Worm (Caenorhabditis elegans) whole organism, L3 larva: ENCODE results near the gene srab-10.
A peak's percentile ranks its signal among the peaks of the same experiment; 100 is the strongest.

Experiments used
- R02D3.7 ChIP-seq: fragments of 150-350 bp; optimal IDR thresholded peaks from 2 replicates; lab custom pipeline; 2014; ENCODE audit warnings: missing biosample characterization, missing genetic modification characterization
- aly-2 ChIP-seq: fragments of 150-350 bp; optimal IDR thresholded peaks from 2 replicates; lab custom pipeline; 2014; ENCODE audit warnings: missing biosample characterization, missing genetic modification characterization
- ama-1 ChIP-seq: fragments of 150-350 bp; optimal IDR thresholded peaks from 2 replicates; lab custom pipeline; 2018
- ceh-16 ChIP-seq: sonication (generic microtip); optimal IDR thresholded peaks from 2 replicates; lab custom pipeline; 2017; ENCODE audit warnings: missing biosample characterization, missing genetic modification characterization
- ceh-28 ChIP-seq: fragments of 150-350 bp; optimal IDR thresholded peaks from 2 replicates; lab custom pipeline; 2014; ENCODE audit warnings: missing biosample characterization, missing genetic modification reagents, missing genetic modification characterization
- ceh-9 ChIP-seq: sonication (generic microtip); optimal IDR thresholded peaks from 2 replicates; lab custom pipeline; 2018; ENCODE audit warnings: missing biosample characterization, missing genetic modification characterization
- daf-12 ChIP-seq: fragments of 150-350 bp; optimal IDR thresholded peaks from 2 replicates; lab custom pipeline; 2014; ENCODE audit warnings: missing biosample characterization, missing genetic modification reagents, missing genetic modification characterization
- egl-27 ChIP-seq: sonication (generic microtip); optimal IDR thresholded peaks from 4 replicates; lab custom pipeline; 2017; ENCODE audit warnings: missing biosample characterization, missing genetic modification reagents, missing genetic modification characterization
- egl-5 ChIP-seq: fragments of 150-350 bp; optimal IDR thresholded peaks from 2 replicates; lab custom pipeline; 2017; ENCODE audit warnings: missing biosample characterization, missing genetic modification reagents, missing genetic modification characterization, inconsistent platforms
- elt-1 ChIP-seq: fragments of 150-350 bp; optimal IDR thresholded peaks from 2 replicates; lab custom pipeline; 2014; ENCODE audit warnings: missing biosample characterization, missing genetic modification characterization
- elt-2 ChIP-seq: sonication (generic microtip); optimal IDR thresholded peaks from 2 replicates; lab custom pipeline; 2016; ENCODE audit warnings: missing genetic modification reagents, mild to moderate bottlenecking, missing genetic modification characterization, missing compliant biosample characterization
- fkh-10 ChIP-seq: sonication (generic microtip); optimal IDR thresholded peaks from 2 replicates; lab custom pipeline; 2017; ENCODE audit warnings: missing biosample characterization, missing genetic modification reagents, missing genetic modification characterization
- fkh-2 ChIP-seq: fragments of 150-350 bp; optimal IDR thresholded peaks from 2 replicates; lab custom pipeline; 2014; ENCODE audit warnings: missing biosample characterization, missing genetic modification reagents, missing genetic modification characterization
- fos-1 ChIP-seq: fragments of 150-350 bp; optimal IDR thresholded peaks from 2 replicates; lab custom pipeline; 2014; ENCODE audit warnings: missing biosample characterization, missing genetic modification characterization
- jun-1 ChIP-seq: fragments of 150-350 bp; optimal IDR thresholded peaks from 2 replicates; lab custom pipeline; 2014; ENCODE audit warnings: missing biosample characterization, missing genetic modification reagents, missing genetic modification characterization
- lin-39 ChIP-seq: fragments of 150-350 bp; optimal IDR thresholded peaks from 2 replicates; lab custom pipeline; 2018; ENCODE audit warnings: missing biosample characterization, missing genetic modification reagents, missing genetic modification characterization
- lsy-12 ChIP-seq: sonication (generic microtip); optimal IDR thresholded peaks from 2 replicates; lab custom pipeline; 2016; ENCODE audit warnings: mild to moderate bottlenecking, missing genetic modification characterization, missing compliant biosample characterization
- mdl-1 ChIP-seq: fragments of 150-350 bp; optimal IDR thresholded peaks from 2 replicates; lab custom pipeline; 2014; ENCODE audit warnings: missing biosample characterization, missing genetic modification characterization
- mml-1 ChIP-seq: fragments of 150-350 bp; sonication (generic microtip); optimal IDR thresholded peaks from 3 replicates; lab custom pipeline; 2014; ENCODE audit warnings: missing biosample characterization, missing genetic modification characterization
- nfya-1 ChIP-seq: sonication (generic microtip); optimal IDR thresholded peaks from 2 replicates; lab custom pipeline; 2017; ENCODE audit warnings: missing genetic modification characterization, mild to moderate bottlenecking, missing compliant biosample characterization, antibody characterized with exemption, moderate library complexity; ENCODE audit not compliant: insufficient read depth
- nhr-12 ChIP-seq: fragments of 150-350 bp; optimal IDR thresholded peaks from 2 replicates; lab custom pipeline; 2014; ENCODE audit warnings: missing biosample characterization, missing genetic modification characterization
- nhr-237 ChIP-seq: fragments of 150-350 bp; optimal IDR thresholded peaks from 2 replicates; lab custom pipeline; 2014; ENCODE audit warnings: missing biosample characterization, missing genetic modification characterization
- nhr-25 ChIP-seq: sonication (generic microtip); optimal IDR thresholded peaks from 2 replicates; lab custom pipeline; 2017; ENCODE audit warnings: missing biosample characterization, missing genetic modification characterization
- nhr-28 ChIP-seq: fragments of 150-350 bp; optimal IDR thresholded peaks from 2 replicates; lab custom pipeline; 2014; ENCODE audit warnings: missing biosample characterization, missing genetic modification characterization
- pha-4 ChIP-seq: fragments of 150-350 bp; optimal IDR thresholded peaks from 2 replicates; lab custom pipeline; 2014; ENCODE audit warnings: missing biosample characterization, missing genetic modification reagents, missing genetic modification characterization
- pqm-1 ChIP-seq: fragments of 150-350 bp; optimal IDR thresholded peaks from 2 replicates; lab custom pipeline; 2017; ENCODE audit warnings: missing biosample characterization, missing genetic modification characterization, inconsistent platforms
- skn-1 ChIP-seq: fragments of 150-350 bp; optimal IDR thresholded peaks from 2 replicates; lab custom pipeline; 2014; ENCODE audit warnings: missing biosample characterization, missing genetic modification characterization
- snpc-4 ChIP-seq: fragments of 150-350 bp; optimal IDR thresholded peaks from 2 replicates; lab custom pipeline; 2014; ENCODE audit warnings: missing biosample characterization, missing genetic modification characterization
- tbx-2 ChIP-seq: sonication (generic microtip); optimal IDR thresholded peaks from 2 replicates; lab custom pipeline; 2016; ENCODE audit warnings: mild to moderate bottlenecking, missing genetic modification characterization, missing compliant biosample characterization
- unc-62 ChIP-seq: fragments of 150-350 bp; sonication (generic microtip); optimal IDR thresholded peaks from 4 replicates; lab custom pipeline; 2014; ENCODE audit warnings: missing biosample characterization, missing genetic modification reagents, missing genetic modification characterization
- zag-1 ChIP-seq: fragments of 150-350 bp; optimal IDR thresholded peaks from 2 replicates; lab custom pipeline; 2014; ENCODE audit warnings: missing biosample characterization, missing genetic modification characterization
- ztf-11 ChIP-seq: fragments of 150-350 bp; optimal IDR thresholded peaks from 2 replicates; lab custom pipeline; 2014; ENCODE audit warnings: missing biosample characterization, missing genetic modification characterization

Gene srab-10

DNA sequence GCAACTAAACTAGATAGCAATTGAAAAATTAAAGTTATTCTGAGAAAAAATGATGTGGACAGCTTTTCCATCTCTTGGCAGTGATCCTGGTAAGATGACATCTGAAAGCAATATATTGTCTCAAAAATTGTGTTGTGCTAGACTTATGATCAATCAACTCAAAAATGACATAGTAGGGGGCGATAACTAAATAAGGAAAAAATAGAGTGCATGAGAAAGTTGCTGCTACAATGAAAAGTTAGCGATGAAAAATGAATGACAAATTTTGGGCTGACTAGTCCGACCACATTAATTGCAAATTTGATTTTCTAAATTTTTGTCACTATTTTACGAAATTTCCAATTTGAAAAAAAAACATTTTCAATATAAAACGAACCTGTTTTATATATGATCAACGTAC, 3.2 kb downstream of the srab-10 start, which contains the start of gene srab-9:
Gene srab-9 (minus strand): TSS at position 101 of the 400 bp plus-strand sequence.
- no peak for TF ChIP-seq R02D3.7 (tag; lab: Kevin White, UChicago)
- TF ChIP-seq unc-62 = no peak
- TF ChIP-seq lsy-12 = no peak
- TF ChIP-seq mml-1 (tag; lab: Kevin White, UChicago) = no peak
- TF ChIP-seq ztf-11 (tag; lab: Kevin White, UChicago) = no peak
- TF ChIP-seq ceh-16 (tag; lab: Kevin White, UChicago) = no peak
- no peak for TF ChIP-seq fos-1 (tag; lab: Kevin White, UChicago)
- no peak for TF ChIP-seq pha-4 (tag; lab: Kevin White, UChicago)
- no peak for TF ChIP-seq nhr-12 (tag; lab: Kevin White, UChicago)
- no peak for TF ChIP-seq nfya-1
- no peak for TF ChIP-seq tbx-2 (tag; lab: Kevin White, UChicago)
- no peak for TF ChIP-seq pqm-1 (tag; lab: Kevin White, UChicago)
- TF ChIP-seq, all 47 proteins: peak for 0

DNA sequence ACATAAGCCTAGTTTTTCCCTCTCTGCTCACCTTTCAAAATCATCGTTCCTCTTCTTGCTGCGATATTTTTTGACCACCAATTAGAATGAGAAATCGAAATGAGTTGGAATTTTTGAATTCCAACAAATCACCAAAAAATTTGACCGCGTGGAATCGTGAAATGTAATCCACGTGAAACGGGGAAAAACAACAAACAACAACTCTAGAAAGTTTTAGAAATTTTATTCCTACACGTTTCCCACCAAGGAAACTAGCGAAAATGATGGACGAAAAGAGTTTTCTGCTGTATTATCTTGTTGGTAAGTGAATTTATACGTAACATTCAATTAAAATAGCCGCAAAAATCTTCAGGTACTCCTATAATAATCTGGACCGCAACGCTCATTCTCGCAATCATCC, 5.9 kb downstream of the srab-10 start, which contains the start of the genes irld-3 and F02C9.1:
Gene irld-3 (minus strand): TSS at position 101 of the 400 bp plus-strand sequence.
Gene F02C9.1 (plus strand): TSS at position 216 of the 400 bp plus-strand sequence.
- TF ChIP-seq snpc-4 (tag; lab: Kevin White, UChicago) = no peak
- no peak for TF ChIP-seq aly-2
- no peak for TF ChIP-seq egl-27 (tag; lab: Kevin White, UChicago)
- TF ChIP-seq mdl-1 (tag; lab: Kevin White, UChicago) = no peak
- TF ChIP-seq lsy-12 = no peak
- TF ChIP-seq jun-1 (tag; lab: Kevin White, UChicago) = no peak
- no peak for TF ChIP-seq skn-1 (tag; lab: Kevin White, UChicago)
- no peak for TF ChIP-seq nhr-25 (tag; lab: Kevin White, UChicago)

DNA sequence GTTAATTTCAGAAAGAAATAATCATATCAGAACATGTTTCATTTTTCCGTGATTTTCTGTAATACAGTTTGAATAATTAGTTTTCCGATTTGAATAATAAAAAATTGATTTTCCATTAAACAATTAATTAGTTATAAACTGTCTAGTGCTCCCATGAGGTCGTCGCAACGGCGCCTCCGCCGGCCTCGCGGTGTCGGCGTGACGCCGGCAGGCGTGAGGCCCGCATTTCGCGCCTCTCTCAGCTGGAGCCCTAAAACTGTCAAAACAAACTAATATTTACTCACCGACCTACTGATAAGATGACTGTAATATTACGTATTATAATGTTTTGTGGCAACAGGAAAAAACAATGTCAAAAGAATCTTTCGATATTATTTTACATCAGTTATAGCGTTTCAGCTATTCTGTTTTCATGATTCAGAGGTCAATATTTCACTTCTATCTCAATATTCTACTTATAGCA, 11.1 kb downstream of the srab-10 start, which contains the start of gene F02C9.2:
Gene F02C9.2 (plus strand): TSS at position 413 of the 463 bp plus-strand sequence.
- TF ChIP-seq pqm-1 (tag; lab: Kevin White, UChicago) = no peak
- TF ChIP-seq nhr-28 (tag; lab: Kevin White, UChicago) = no peak
- TF ChIP-seq zag-1 = no peak
- TF ChIP-seq ceh-28 (tag; lab: Kevin White, UChicago) = no peak
- no peak for TF ChIP-seq tbx-2 (tag; lab: Kevin White, UChicago)
- no peak for TF ChIP-seq mml-1 (tag; lab: Kevin White, UChicago)
- TF ChIP-seq pha-4 (tag; lab: Kevin White, UChicago) = no peak
- no peak for TF ChIP-seq daf-12
- no peak for TF ChIP-seq ama-1 (lab: Kevin White, UChicago)
- TF ChIP-seq fkh-2 (tag; lab: Kevin White, UChicago) = no peak
- no peak for TF ChIP-seq elt-1 (tag; lab: Kevin White, UChicago)
- no peak for TF ChIP-seq jun-1 (tag; lab: Kevin White, UChicago)

DNA sequence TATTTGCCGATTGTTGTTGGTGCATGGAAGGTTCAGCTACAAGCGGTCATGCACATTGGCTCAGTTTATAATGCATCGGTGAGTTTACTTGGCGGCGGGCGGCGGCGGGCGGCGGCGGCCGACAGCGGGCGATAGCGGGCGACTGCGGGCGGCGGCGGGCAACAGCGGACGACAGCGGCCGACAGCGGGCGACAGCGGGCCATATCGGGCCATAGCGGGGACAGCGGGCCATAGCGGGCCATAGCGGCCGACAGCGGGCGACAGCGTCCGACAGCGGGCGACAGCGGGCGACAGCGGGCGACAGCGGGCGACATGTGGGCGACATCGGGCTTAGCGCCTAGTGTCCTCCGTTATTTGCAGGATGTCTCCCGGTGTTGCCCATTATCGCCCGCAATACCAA, 12.3 kb downstream of the srab-10 start:
- TF ChIP-seq tbx-2 (tag; lab: Kevin White, UChicago) (no peak), pqm-1 (tag; lab: Kevin White, UChicago) (no peak), nhr-237 (no peak), elt-1 (tag; lab: Kevin White, UChicago) (no peak), zag-1 (no peak), lin-39 (tag; lab: Kevin White, UChicago) (no peak), unc-62 (no peak), pha-4 (tag; lab: Kevin White, UChicago) (no peak), lsy-12 (no peak), egl-27 (tag; lab: Kevin White, UChicago) (no peak)
- TF ChIP-seq, all 47 proteins: peak for 0

DNA sequence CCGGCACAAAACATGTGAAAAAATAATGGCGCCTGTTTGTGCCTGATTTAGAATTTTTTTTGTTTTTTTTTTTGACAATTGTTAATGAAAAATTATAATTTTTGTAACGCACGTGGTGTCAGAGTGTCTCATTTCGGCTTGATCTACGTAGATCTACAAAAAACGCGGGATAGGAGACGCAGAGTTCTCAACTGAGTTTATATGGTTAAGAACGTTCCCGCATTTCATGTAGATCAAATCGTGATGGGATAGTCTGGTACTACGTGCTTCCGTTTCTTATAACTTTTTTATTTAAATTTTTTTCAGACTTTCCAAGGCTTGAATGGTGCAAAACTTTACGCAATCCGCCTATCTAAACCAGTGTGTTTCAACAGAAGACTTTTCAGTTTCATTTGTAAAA, 15.6 kb downstream of the srab-10 start, which contains the start of gene tat-6:
Gene tat-6 (plus strand): TSS at position 301 of the 400 bp plus-strand sequence.
- TF ChIP-seq daf-12 (no peak), egl-5 (tag; lab: Kevin White, UChicago) (no peak), R02D3.7 (tag; lab: Kevin White, UChicago) (no peak), pqm-1 (tag; lab: Kevin White, UChicago) (no peak), fkh-10 (GFP tag; lab: Kevin White, UChicago) (no peak)

DNA sequence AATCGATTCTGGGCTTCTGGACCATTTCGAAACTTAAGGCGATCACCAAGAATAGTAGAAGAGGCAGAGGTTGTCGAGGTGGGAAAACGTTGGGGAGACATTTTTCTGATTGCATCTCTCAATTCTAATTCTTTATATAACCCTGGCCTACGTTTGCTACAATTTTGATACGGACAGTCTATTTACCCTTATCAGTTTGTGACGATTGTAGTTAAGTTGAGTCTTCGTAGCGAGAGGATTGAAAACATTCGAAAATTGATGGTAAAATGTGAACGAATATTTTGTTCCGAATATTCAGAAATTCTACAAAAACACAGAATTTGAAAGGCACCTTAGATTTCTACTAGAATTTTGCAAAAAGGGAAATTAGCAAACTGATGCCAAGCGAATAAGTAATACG, 16.7 kb downstream of the srab-10 start, which contains the start of gene Y73C8C.10:
Gene Y73C8C.10 (minus strand): TSS at position 101 of the 400 bp plus-strand sequence.
- TF ChIP-seq ceh-9 = no peak
- peak; percentile 6 for TF ChIP-seq elt-2 (tag; lab: Kevin White, UChicago)
